Fruit fly (Drosophila melanogaster) S2 (cell line): Measurements from ENCODE around the gene Rbp1.

Experiments
- CG8478 ChIP-seq: fragments of >200 bp; optimal IDR thresholded peaks from 2 replicates; lab custom pipeline; 2018
- CTCF ChIP-seq, 2 experiments: fragments of >200 bp; optimal IDR thresholded peaks; 2 replicates each; lab custom pipeline; 2018

dm6 chr3R:10788186-10788585, 4.0 kb downstream of the Rbp1 start, which contains the start of the genes Art1 and Mcm5:
- no peak for TF ChIP-seq CG8478
- TF ChIP-seq CTCF (optimal IDR thresholded peaks at IDR 0.05; lab: Kevin White, UChicago): no peak
